Worm (Caenorhabditis elegans): ENCODE measurements around the gene F26G1.1.
A peak's percentile ranks its signal among the peaks of the same experiment; 100 is the strongest.

F26G1.1 gene

ce11 chrII:4793320-4793719 is 1.9 kb downstream of the F26G1.1 start:
- TF ChIP-seq nhr-11 (tag; optimal IDR thresholded peaks at IDR 0.05) (no peak), daf-12 (tag; optimal IDR thresholded peaks at IDR 0.05) (no peak), nhr-28 (tag; optimal IDR thresholded peaks at IDR 0.05) (no peak), R02D3.7 (tag; optimal IDR thresholded peaks at IDR 0.05) (no peak), ztf-4 (tag; optimal IDR thresholded peaks at IDR 0.05) (no peak), fkh-2 (tag; optimal IDR thresholded peaks at IDR 0.05) (no peak), unc-62 (GFP tag; optimal IDR thresholded peaks at IDR 0.05) (no peak), lsy-12 (tag; optimal IDR thresholded peaks at IDR 0.05) (no peak), egl-27 (tag; optimal IDR thresholded peaks at IDR 0.05) (no peak), zag-1 (tag; optimal IDR thresholded peaks at IDR 0.05) (no peak), nhr-67 (tag; optimal IDR thresholded peaks at IDR 0.05) (no peak), aly-2 (tag; optimal IDR thresholded peaks at IDR 0.05) (no peak), mdl-1 (tag; optimal IDR thresholded peaks at IDR 0.05) (no peak), ztf-11 (tag; optimal IDR thresholded peaks at IDR 0.05) (no peak), eor-1 (tag; optimal IDR thresholded peaks at IDR 0.05) (no peak), snpc-4 (tag; optimal IDR thresholded peaks at IDR 0.05) (no peak), lin-15B (tag; optimal IDR thresholded peaks at IDR 0.05) (no peak), elt-1 (tag; optimal IDR thresholded peaks at IDR 0.05) (no peak)

- TF ChIP-seq pha-4 (tag; optimal IDR thresholded peaks at IDR 0.05) (no peak), egl-5 (tag; optimal IDR thresholded peaks at IDR 0.05) (no peak), nhr-28 (tag; optimal IDR thresholded peaks at IDR 0.05) (no peak), mdl-1 (tag; optimal IDR thresholded peaks at IDR 0.05) (no peak), fkh-10 (GFP tag; optimal IDR thresholded peaks at IDR 0.05) (no peak), daf-12 (tag; optimal IDR thresholded peaks at IDR 0.05) (no peak), nhr-76 (tag; optimal IDR thresholded peaks at IDR 0.05) (no peak), elt-3 (tag; optimal IDR thresholded peaks at IDR 0.05) (no peak), ZK546.5 (tag; optimal IDR thresholded peaks at IDR 0.05) (no peak), egl-27 (tag; optimal IDR thresholded peaks at IDR 0.05) (no peak), ztf-11 (tag; optimal IDR thresholded peaks at IDR 0.05) (no peak), elt-2 (tag; optimal IDR thresholded peaks at IDR 0.05) (no peak), nhr-12 (tag; optimal IDR thresholded peaks at IDR 0.05) (no peak), nhr-23 (tag; optimal IDR thresholded peaks at IDR 0.05) (no peak)
These were observed 4.0 kb downstream of the F26G1.1 start, which contains the start of gene C33F10.4 for ce11 chrII:4795461-4795860. C33F10.4 (plus strand) TSS chrII:4795761.

DNA sequence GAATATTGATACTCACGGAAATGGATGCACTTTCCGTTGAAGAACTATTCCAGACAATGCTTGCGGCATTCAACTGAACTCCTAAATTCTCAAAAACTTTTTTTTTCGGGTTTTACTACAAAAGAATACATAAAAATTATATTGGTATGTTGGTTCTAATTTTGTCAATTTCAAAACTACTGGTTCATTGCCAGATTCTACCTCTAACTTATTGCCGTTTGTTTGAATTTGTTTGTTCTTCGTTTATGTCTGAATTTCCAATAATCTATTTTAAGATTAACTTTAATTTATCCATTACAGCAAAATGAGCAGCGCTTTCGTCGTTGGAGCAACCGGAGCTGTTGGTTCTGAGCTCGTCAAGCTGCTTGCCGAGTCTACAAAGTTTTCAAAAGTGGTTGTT is 5.7 kb downstream of the F26G1.1 start, which contains the start of gene C33F10.14:
C33F10.14 (plus strand) TSS at position 301 of the 400 bp plus-strand sequence.
- no peak for TF ChIP-seq sea-2 (GFP tag; optimal IDR thresholded peaks at IDR 0.05)
- no peak for TF ChIP-seq nhr-11 (tag; optimal IDR thresholded peaks at IDR 0.05)

DNA sequence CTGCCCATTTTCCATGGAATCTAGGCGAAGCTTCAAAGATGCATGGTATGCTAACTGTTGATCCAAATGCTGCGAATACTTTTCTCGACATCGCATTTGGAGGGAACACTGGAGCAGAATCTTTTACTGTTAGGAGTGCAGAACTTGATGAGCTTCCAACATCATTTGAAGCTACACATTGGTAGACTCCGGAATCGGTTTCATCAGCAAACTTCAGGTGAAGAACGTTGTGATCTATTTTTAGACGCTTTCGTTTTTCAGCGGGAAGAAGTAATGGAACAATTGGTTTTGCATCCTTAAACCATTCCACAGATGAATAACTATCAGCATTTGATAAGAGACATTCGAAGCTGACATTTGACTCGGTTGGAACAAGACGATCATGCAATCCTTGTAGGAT is 9.1 kb downstream of the F26G1.1 start:
- TF ChIP-seq sea-2 (GFP tag; optimal IDR thresholded peaks at IDR 0.05) (no peak), nhr-11 (tag; optimal IDR thresholded peaks at IDR 0.05) (no peak), tbx-2 (tag; optimal IDR thresholded peaks at IDR 0.05) (no peak), mdl-1 (tag; optimal IDR thresholded peaks at IDR 0.05) (no peak), ceh-82 (tag; optimal IDR thresholded peaks at IDR 0.05) (no peak), egl-5 (tag; optimal IDR thresholded peaks at IDR 0.05) (no peak), nfya-1 (tag; optimal IDR thresholded peaks at IDR 0.05; ENCODE audit: insufficient read depth) (no peak), elt-2 (tag; optimal IDR thresholded peaks at IDR 0.05) (no peak), nhr-43 (tag; optimal IDR thresholded peaks at IDR 0.05; ENCODE audit: poor library complexity, severe bottlenecking) (no peak), nhr-76 (tag; optimal IDR thresholded peaks at IDR 0.05) (no peak), fkh-2 (tag; optimal IDR thresholded peaks at IDR 0.05) (no peak)

DNA sequence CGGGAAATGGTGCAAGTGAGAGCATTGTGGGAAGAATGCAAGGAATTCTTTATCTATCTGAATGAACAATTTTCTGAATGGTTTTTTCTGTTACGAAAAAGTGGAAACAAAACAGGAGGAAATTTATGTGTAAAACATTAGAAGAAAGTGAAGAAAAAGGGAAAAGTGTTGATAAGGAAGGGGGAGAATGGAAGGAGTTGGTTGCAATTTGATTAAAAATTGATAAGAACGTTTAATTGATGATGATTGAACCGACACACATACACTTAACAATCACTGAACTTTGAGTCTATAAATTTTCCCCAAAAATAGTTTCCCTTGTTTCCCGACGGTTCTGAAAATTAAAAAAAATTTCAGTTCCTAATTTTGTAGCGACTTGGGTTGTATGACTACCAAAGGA is 11.5 kb downstream of the F26G1.1 start:
- TF ChIP-seq elt-2 (tag; optimal IDR thresholded peaks at IDR 0.05) (peak; percentile 96), egl-5 (tag; optimal IDR thresholded peaks at IDR 0.05) (no peak), pha-4 (tag; optimal IDR thresholded peaks at IDR 0.05) (peak; percentile 10), pqm-1 (tag; optimal IDR thresholded peaks at IDR 0.05) (peak; percentile 38), nhr-77 (tag; optimal IDR thresholded peaks at IDR 0.05) (no peak)

All from whole organism, L3 larva.